Worm (Caenorhabditis elegans): ENCODE data around the gene F09C8.2.

The F09C8.2 gene

DNA sequence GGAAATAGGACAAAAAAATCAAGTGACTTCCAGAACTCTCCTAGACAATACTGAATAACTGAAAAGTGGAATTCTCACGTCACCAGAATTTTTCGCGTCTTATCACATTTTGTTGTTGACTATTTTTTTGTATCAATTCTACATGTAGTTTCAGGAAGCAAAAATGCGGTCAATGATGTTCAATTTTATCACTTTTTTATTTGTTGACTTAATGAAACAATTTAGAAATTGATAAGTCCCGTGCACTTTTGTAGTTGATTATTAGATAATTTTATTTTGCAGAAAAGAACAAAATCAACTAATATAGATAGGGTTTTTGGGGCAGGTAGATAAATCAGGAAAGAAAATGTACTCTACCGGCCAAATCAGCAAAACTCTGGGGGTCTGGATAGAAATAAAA, 16.6 kb downstream of the F09C8.2 start (continued):
- TF ChIP-seq nhr-6 (tag; optimal IDR thresholded peaks at IDR 0.05) (no peak), nhr-11 (tag; optimal IDR thresholded peaks at IDR 0.05) (no peak), hlh-11 (tag; optimal IDR thresholded peaks at IDR 0.05) (peak; percentile 34), daf-16 (GFP tag; optimal IDR thresholded peaks at IDR 0.05) (no peak), daf-16 (tag; optimal IDR thresholded peaks at IDR 0.05) (peak; percentile 98), daf-19 (GFP tag; conservative IDR thresholded peaks at IDR 0.05) (no peak), unc-39 (tag; optimal IDR thresholded peaks at IDR 0.05) (no peak), nhr-76 (tag; optimal IDR thresholded peaks at IDR 0.05) (no peak), zag-1 (tag; optimal IDR thresholded peaks at IDR 0.05) (no peak), php-3 (GFP tag; IDR thresholded peaks at IDR 0.05) (peak; percentile 54; the same call in 1 of the 2 replicates), attf-4 (tag; optimal IDR thresholded peaks at IDR 0.05) (no peak), daf-12 (tag; optimal IDR thresholded peaks at IDR 0.05) (no peak), egl-43 (GFP tag; IDR thresholded peaks at IDR 0.05) (no peak), spr-1 (tag; optimal IDR thresholded peaks at IDR 0.05) (no peak), cey-2 (tag; optimal IDR thresholded peaks at IDR 0.05; ENCODE audit: borderline replicate concordance, insufficient read depth) (no peak), pqm-1 (tag; optimal IDR thresholded peaks at IDR 0.05) (peak; percentile 68), lin-29 (GFP tag; IDR thresholded peaks at IDR 0.05) (no peak), T20F7.1 (GFP tag; optimal IDR thresholded peaks at IDR 0.05) (no peak), Y75B8A.6 (GFP tag; IDR thresholded peaks at IDR 0.05) (no peak), aha-1 (tag) (no peak), unc-130 (GFP tag; optimal IDR thresholded peaks at IDR 0.05) (no peak), lin-13 (GFP tag; optimal IDR thresholded peaks at IDR 0.05) (no peak), nhr-42 (GFP tag; IDR thresholded peaks at IDR 0.05) (no peak), fos-1 (tag; optimal IDR thresholded peaks at IDR 0.05) (no peak), fkh-10 (GFP tag; optimal IDR thresholded peaks at IDR 0.05) (no peak), Y105C5A.15 (GFP tag; IDR thresholded peaks at IDR 0.05) (no peak), ceh-62 (tag; optimal IDR thresholded peaks at IDR 0.05) (no peak), ceh-32 (tag; optimal IDR thresholded peaks at IDR 0.05; ENCODE audit: poor library complexity) (no peak), jun-1 (tag; optimal IDR thresholded peaks at IDR 0.05) (no peak), ceh-82 (tag; optimal IDR thresholded peaks at IDR 0.05) (no peak), nhr-25 (tag; optimal IDR thresholded peaks at IDR 0.05; ENCODE audit: borderline replicate concordance, insufficient read depth) (no peak), vab-7 (GFP tag; IDR thresholded peaks at IDR 0.05) (no peak), hlh-30 (tag; optimal IDR thresholded peaks at IDR 0.05; ENCODE audit: insufficient read depth) (peak; percentile 5), ctbp-1 (GFP tag; IDR thresholded peaks at IDR 0.05) (no peak), nhr-10 (tag; optimal IDR thresholded peaks at IDR 0.05) (no peak), zfp-3 (GFP tag; conservative IDR thresholded peaks at IDR 0.05) (no peak), ceh-20 (GFP tag; IDR thresholded peaks at IDR 0.05) (no peak), lin-38 (GFP tag; IDR thresholded peaks at IDR 0.05) (no peak), lim-7 (GFP tag; IDR thresholded peaks at IDR 0.05) (no peak), T26A8.4 (GFP tag; IDR thresholded peaks at IDR 0.05) (no peak), dmd-6 (GFP tag; IDR thresholded peaks at IDR 0.05) (0 out of 2 replicates have a peak, but pooled peaks have one; percentile 7), hif-1 (tag; optimal IDR thresholded peaks at IDR 0.05) (peak in 1 of 2 experiments; percentile 37), mdt-29 (GFP tag; IDR thresholded peaks at IDR 0.05) (no peak), nhr-48 (tag; optimal IDR thresholded peaks at IDR 0.05) (no peak), set-16 (GFP tag; IDR thresholded peaks at IDR 0.05) (no peak), ztf-11 (tag; optimal IDR thresholded peaks at IDR 0.05) (no peak), ZK337.2 (GFP tag; IDR thresholded peaks at IDR 0.05) (no peak), lir-3 (tag; optimal IDR thresholded peaks at IDR 0.05) (no peak), nhr-111 (GFP tag; optimal IDR thresholded peaks at IDR 0.05) (no peak), F26F4.8 (GFP tag; conservative IDR thresholded peaks at IDR 0.05) (no peak), ztf-7 (tag; optimal IDR thresholded peaks at IDR 0.05) (no peak), duxl-1 (tag; optimal IDR thresholded peaks at IDR 0.05; ENCODE audit: poor library complexity) (no peak), zip-11 (GFP tag; IDR thresholded peaks at IDR 0.05) (no peak)
